Worm (Caenorhabditis elegans) whole organism, L4/young adult: ENCODE measurements around the gene nhr-67.

Source experiments
- W03F9.2 ChIP-seq: fragments of 150-350 bp; optimal IDR thresholded peaks from 2 replicates; lab custom pipeline; 2014; ENCODE audit warnings: missing biosample characterization, missing genetic modification characterization
- dao-5 ChIP-seq: sonication (generic microtip); optimal IDR thresholded peaks from 2 replicates; lab custom pipeline; 2016; ENCODE audit warnings: missing genotype, missing genetic modification characterization, moderate library complexity, missing compliant biosample characterization
- him-1 ChIP-seq: sonication (generic microtip); optimal IDR thresholded peaks from 2 replicates; lab custom pipeline; 2016; ENCODE audit warnings: missing genotype, missing genetic modification reagents, missing genetic modification characterization, missing compliant biosample characterization

nhr-67 gene

ce11 chrIV:11169652-11170051 is at the start of gene nhr-67:
TSS of gene nhr-67 (plus strand) at chrIV:11169748.
- no peak for TF ChIP-seq dao-5 (tag; lab: Kevin White, UChicago)
- no peak for TF ChIP-seq W03F9.2 (tag; lab: Kevin White, UChicago)
- TF ChIP-seq him-1 (tag; lab: Kevin White, UChicago) = no peak

- TF ChIP-seq W03F9.2 (tag; lab: Kevin White, UChicago) (no peak), him-1 (tag; lab: Kevin White, UChicago) (no peak), dao-5 (tag; lab: Kevin White, UChicago) (no peak)
Observed at ce11 chrIV:11119972-11120562, 49.5 kb upstream of the nhr-67 start.

ce11 chrIV:11124674-11125073 is 44.9 kb upstream of the nhr-67 start, which contains the start of gene spo-11:
TSS of gene spo-11 (minus strand) at chrIV:11124862.
- no peak for TF ChIP-seq dao-5 (tag; lab: Kevin White, UChicago)
- no peak for TF ChIP-seq him-1 (tag; lab: Kevin White, UChicago)
- TF ChIP-seq W03F9.2 (tag; lab: Kevin White, UChicago) = no peak

- TF ChIP-seq W03F9.2 (tag; lab: Kevin White, UChicago) = no peak
- no peak for TF ChIP-seq dao-5 (tag; lab: Kevin White, UChicago)
- TF ChIP-seq him-1 (tag; lab: Kevin White, UChicago) = no peak
Observed at ce11 chrIV:11125200-11125599, 44.3 kb upstream of the nhr-67 start.

ce11 chrIV:11125604-11126003 is 43.9 kb upstream of the nhr-67 start:
- TF ChIP-seq him-1 (tag; lab: Kevin White, UChicago) = no peak

ce11 chrIV:11126004-11126027 is 43.7 kb upstream of the nhr-67 start, which contains the start of gene swsn-4:
TSS of gene swsn-4 (plus strand) at chrIV:11126024.
- no peak for TF ChIP-seq dao-5 (tag; lab: Kevin White, UChicago)

- no peak for TF ChIP-seq him-1 (tag; lab: Kevin White, UChicago)
- TF ChIP-seq dao-5 (tag; lab: Kevin White, UChicago) = no peak
- TF ChIP-seq W03F9.2 (tag; lab: Kevin White, UChicago) = no peak
Observed at ce11 chrIV:11126028-11126427, 43.5 kb upstream of the nhr-67 start.

ce11 chrIV:11130774-11131173 is 38.8 kb upstream of the nhr-67 start:
- TF ChIP-seq dao-5 (tag; lab: Kevin White, UChicago) (no peak), W03F9.2 (tag; lab: Kevin White, UChicago) (no peak), him-1 (tag; lab: Kevin White, UChicago) (no peak)

- TF ChIP-seq him-1 (tag; lab: Kevin White, UChicago) (no peak), dao-5 (tag; lab: Kevin White, UChicago) (no peak), W03F9.2 (tag; lab: Kevin White, UChicago) (no peak)
Observed at ce11 chrIV:11131268-11131667, 38.3 kb upstream of the nhr-67 start, which contains the start of gene ard-1. TSS of gene ard-1 (plus strand) at chrIV:11131279.

ce11 chrIV:11142314-11143227 is 27.0 kb upstream of the nhr-67 start, which contains the start of gene skih-2:
TSS of gene skih-2 (minus strand) at chrIV:11142364.
- TF ChIP-seq W03F9.2 (tag; lab: Kevin White, UChicago) = peak; percentile 14
- TF ChIP-seq him-1 (tag; lab: Kevin White, UChicago) = no peak
- TF ChIP-seq dao-5 (tag; lab: Kevin White, UChicago) = no peak

- TF ChIP-seq him-1 (tag; lab: Kevin White, UChicago) (no peak), W03F9.2 (tag; lab: Kevin White, UChicago) (no peak), dao-5 (tag; lab: Kevin White, UChicago) (no peak)
Observed at ce11 chrIV:11143228-11143444, 26.4 kb upstream of the nhr-67 start, which contains the start of gene F01G4.4. TSS of gene F01G4.4 (plus strand) at chrIV:11143345.

ce11 chrIV:11145929-11146339 is 23.6 kb upstream of the nhr-67 start:
- TF ChIP-seq him-1 (tag; lab: Kevin White, UChicago) (no peak), dao-5 (tag; lab: Kevin White, UChicago) (no peak), W03F9.2 (tag; lab: Kevin White, UChicago) (no peak)

- TF ChIP-seq dao-5 (tag; lab: Kevin White, UChicago) (no peak), him-1 (tag; lab: Kevin White, UChicago) (no peak), W03F9.2 (tag; lab: Kevin White, UChicago) (no peak)
Observed at ce11 chrIV:11146492-11146891, 23.1 kb upstream of the nhr-67 start.

ce11 chrIV:11146962-11147470 is 22.5 kb upstream of the nhr-67 start, which contains the start of gene pigq-1:
TSS of gene pigq-1 (minus strand) at chrIV:11147247.
- TF ChIP-seq dao-5 (tag; lab: Kevin White, UChicago) (peak; percentile 12), him-1 (tag; lab: Kevin White, UChicago) (no peak)
